Worm (Caenorhabditis elegans): ENCODE results near the gene swsn-3.

- TF ChIP-seq F57C9.4 (tag; optimal IDR thresholded peaks at IDR 0.05): no peak
- TF ChIP-seq ztf-18 (tag; optimal IDR thresholded peaks at IDR 0.05): no peak
- TF ChIP-seq ceh-58 (GFP tag; IDR thresholded peaks at IDR 0.05): no peak
- no peak for TF ChIP-seq rcor-1 (GFP tag; IDR thresholded peaks at IDR 0.05)
Measured at ce11 chrIII:2733606-2734183, 34.8 kb downstream of the swsn-3 start, which contains the start of gene Y71H2AM.12.

All from whole organism, young adult.